Worm (Caenorhabditis elegans) whole organism, late embryonic: Measurements from ENCODE around the gene mca-1.

Experiments
- T23F11.4 ChIP-seq: fragments of 200-800 bp; sonication (Bioruptor generic); optimal IDR thresholded peaks from 2 replicates; lab custom pipeline; 2018; ENCODE audit warnings: mild to moderate bottlenecking, missing genetic modification characterization, missing compliant biosample characterization
- ceh-14 ChIP-seq: sonication (generic microtip); optimal IDR thresholded peaks from 2 replicates; lab custom pipeline; 2016; ENCODE audit warnings: missing genotype, missing genetic modification characterization, missing compliant biosample characterization
- ceh-18 ChIP-seq: sonication (generic microtip); optimal IDR thresholded peaks from 2 replicates; lab custom pipeline; 2016; ENCODE audit warnings: missing genetic modification characterization, missing compliant biosample characterization
- elt-4 ChIP-seq: sonication (generic microtip); optimal IDR thresholded peaks from 2 replicates; lab custom pipeline; 2016; ENCODE audit warnings: missing genetic modification characterization, missing compliant biosample characterization
- ets-4 ChIP-seq: sonication (generic microtip); optimal IDR thresholded peaks from 2 replicates; lab custom pipeline; 2016; ENCODE audit warnings: missing genetic modification characterization, missing compliant biosample characterization
- tbx-2 ChIP-seq: sonication (generic microtip); optimal IDR thresholded peaks from 2 replicates; lab custom pipeline; 2016; ENCODE audit warnings: missing genetic modification characterization, missing compliant biosample characterization

DNA sequence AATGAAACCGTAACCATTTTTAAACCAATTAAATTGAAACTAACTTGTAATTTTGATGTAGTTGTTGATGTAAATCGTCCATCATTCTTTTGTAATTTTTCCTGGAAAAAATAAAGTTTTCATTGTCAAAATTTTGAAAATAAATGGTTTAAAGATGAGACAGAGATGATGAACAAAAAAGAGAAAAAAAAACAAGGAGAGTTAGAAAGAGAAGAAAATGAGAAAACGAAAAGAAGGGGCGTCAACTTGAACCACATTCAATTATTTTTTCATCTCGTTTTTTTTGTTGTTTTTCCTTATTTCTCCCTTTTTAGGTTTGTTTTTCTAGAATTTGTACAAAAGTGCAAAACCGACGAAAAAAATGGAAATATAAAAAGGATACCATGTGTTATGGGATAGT, 40.8 kb upstream of the mca-1 start, which contains the start of gene nhr-34:
- TF ChIP-seq ceh-18 (tag; lab: Kevin White, UChicago) (no peak), T23F11.4 (GFP tag; lab: Kevin White, UChicago) (no peak), ets-4 (tag; lab: Kevin White, UChicago) (no peak), tbx-2 (no peak), elt-4 (tag; lab: Kevin White, UChicago) (no peak), ceh-14 (tag; lab: Kevin White, UChicago) (no peak)
